Worm (Caenorhabditis elegans): ENCODE data around the gene pqn-94.

The pqn-94 gene

ce11 chrV:20234439-20234838, 45.2 kb downstream of the pqn-94 start (continued):
- TF ChIP-seq F55B11.4 (tag; optimal IDR thresholded peaks at IDR 0.05; ENCODE audit: borderline replicate concordance, insufficient read depth) (no peak), tbp1 (GFP tag; optimal IDR thresholded peaks at IDR 0.05) (peak; percentile 65), somi-1 (GFP tag; optimal IDR thresholded peaks at IDR 0.05) (no peak), F52B5.7 (tag; optimal IDR thresholded peaks at IDR 0.05) (peak; percentile 4), bed-2 (GFP tag; IDR thresholded peaks at IDR 0.05) (no peak), lin-26 (GFP tag; IDR thresholded peaks at IDR 0.05) (peak; percentile 42; the same call in 1 of the 2 replicates), egrh-3 (GFP tag; IDR thresholded peaks at IDR 0.05) (no peak), ztf-25 (GFP tag; IDR thresholded peaks at IDR 0.05) (0 out of 2 replicates have a peak, but pooled peaks have one; percentile 5), lin-35 (GFP tag; optimal IDR thresholded peaks at IDR 0.05) (no peak), him-1 (tag; optimal IDR thresholded peaks at IDR 0.05) (peak; percentile 3), Y53G8AR.9 (GFP tag; conservative IDR thresholded peaks at IDR 0.05) (peak; percentile 45; the same call in 1 of the 2 replicates), attf-5 (GFP tag; optimal IDR thresholded peaks at IDR 0.05) (peak; percentile 7), madf-10 (tag; optimal IDR thresholded peaks at IDR 0.05) (no peak), dox-1 (GFP tag; IDR thresholded peaks at IDR 0.05) (no peak), rpc-1 (optimal IDR thresholded peaks at IDR 0.05) (no peak), rpc-1 (tag; optimal IDR thresholded peaks at IDR 0.05) (peak; percentile 51), ztf-3 (GFP tag; optimal IDR thresholded peaks at IDR 0.05) (no peak), egl-44 (GFP tag; IDR thresholded peaks at IDR 0.05) (no peak), D2030.7 (GFP tag; IDR thresholded peaks at IDR 0.05) (0 out of 2 replicates have a peak, but pooled peaks have one; percentile 8), attf-6 (GFP tag; IDR thresholded peaks at IDR 0.05) (0 out of 2 replicates have a peak, but pooled peaks have one; percentile 37), mxl-1 (tag; optimal IDR thresholded peaks at IDR 0.05) (no peak), lag-1 (GFP tag; IDR thresholded peaks at IDR 0.05) (no peak), die-1 (tag; optimal IDR thresholded peaks at IDR 0.05) (no peak), B0261.1 (tag; optimal IDR thresholded peaks at IDR 0.05) (peak; percentile 27), xnd-1 (tag; optimal IDR thresholded peaks at IDR 0.05) (no peak), ztf-6 (GFP tag; IDR thresholded peaks at IDR 0.05) (no peak), pbrm-1 (GFP tag; IDR thresholded peaks at IDR 0.05) (0 out of 2 replicates have a peak, but pooled peaks have one; percentile 14), B0336.3 (GFP tag; IDR thresholded peaks at IDR 0.05) (peak; percentile 44; the same call in 1 of the 2 replicates), aptf-3 (GFP tag; IDR thresholded peaks at IDR 0.05) (0 out of 2 replicates have a peak, but pooled peaks have one; percentile 33), Y67H2A.10 (GFP tag; conservative IDR thresholded peaks at IDR 0.05) (no peak), nhr-120 (GFP tag; IDR thresholded peaks at IDR 0.05) (0 out of 2 replicates have a peak, but pooled peaks have one; percentile 14)

- TF ChIP-seq hmg-1.2 (GFP tag; IDR thresholded peaks at IDR 0.05), result no peak
- TF ChIP-seq ceh-27 (GFP tag; optimal IDR thresholded peaks at IDR 0.05), result no peak
- TF ChIP-seq atf-7 (tag; optimal IDR thresholded peaks at IDR 0.05), result no peak
- TF ChIP-seq tbx-9 (tag; optimal IDR thresholded peaks at IDR 0.05; ENCODE audit: borderline replicate concordance), result no peak
- no peak for TF ChIP-seq lir-1 (GFP tag; conservative IDR thresholded peaks at IDR 0.05)
Observed at ce11 chrV:20233743-20234142, 45.9 kb downstream of the pqn-94 start, which contains the start of gene Y113G7B.15. Gene Y113G7B.15, minus strand, starts transcription at chrV:20233843.

All from whole organism, young adult.